Worm (Caenorhabditis elegans) whole organism, midembryonic: ENCODE results near the gene cul-6.
"Not testable (repeated sequence)": the region's sequence is repeated elsewhere in the genome, so short reads cannot be mapped to it uniquely, and the experiment has no call there.

Experiments used
- T22C8.4 ChIP-seq: fragments of 200-800 bp; sonication (Bioruptor generic); IDR thresholded peaks from 2 replicates; pipeline ENCODE4 v1.3.6; 2022; ENCODE audit warnings: missing genetic modification characterization, missing compliant biosample characterization
- cog-1 ChIP-seq: sonication (generic microtip); optimal IDR thresholded peaks from 2 replicates; lab custom pipeline; 2016; ENCODE audit warnings: missing genetic modification characterization, missing compliant biosample characterization
- flt-1 ChIP-seq: fragments of 200-800 bp; sonication (Bioruptor generic); IDR thresholded peaks from 2 replicates; pipeline ENCODE4 v1.3.6; 2022; ENCODE audit warnings: missing genetic modification characterization, missing compliant biosample characterization
- klf-2 ChIP-seq: fragments of 200-800 bp; sonication (Bioruptor generic); conservative IDR thresholded peaks from 2 replicates; pipeline ENCODE4 v1.3.6; 2022; ENCODE audit warnings: missing genetic modification reagents, missing genetic modification characterization, missing compliant biosample characterization
- med-1 ChIP-seq: sonication (generic microtip); optimal IDR thresholded peaks from 2 replicates; lab custom pipeline; 2017; ENCODE audit warnings: missing genetic modification characterization, mild to moderate bottlenecking, missing compliant biosample characterization, antibody characterized with exemption, missing genetic modification reagents; ENCODE audit not compliant: insufficient read depth
- ref-1 ChIP-seq: fragments of 200-800 bp; sonication (Bioruptor generic); conservative IDR thresholded peaks from 2 replicates; pipeline ENCODE4 v1.3.6; 2022; ENCODE audit warnings: missing genetic modification reagents, missing genetic modification characterization, missing compliant biosample characterization
- tab-1 ChIP-seq: fragments of 200-800 bp; sonication (Bioruptor generic); IDR thresholded peaks from 2 replicates; pipeline ENCODE4 v1.3.6; 2022; ENCODE audit warnings: missing genetic modification characterization, missing compliant biosample characterization
- ztf-23 ChIP-seq: fragments of 200-800 bp; sonication (Bioruptor generic); IDR thresholded peaks from 2 replicates; pipeline ENCODE4 v1.3.6; 2022; ENCODE audit warnings: missing genetic modification reagents, missing genetic modification characterization, missing compliant biosample characterization
- ztf-29 ChIP-seq: fragments of 200-800 bp; sonication (Bioruptor generic); IDR thresholded peaks from 2 replicates; pipeline ENCODE4 v1.3.6; 2022; ENCODE audit warnings: missing genetic modification reagents, missing genetic modification characterization, missing compliant biosample characterization

The cul-6 gene

ce11 chrIV:12590373-12590772, at the start of gene cul-6:
TSS of gene cul-6 (minus strand) at chrIV:12590451.
- no peak for TF ChIP-seq ztf-23 (GFP tag; lab: Robert Waterston, UW)
- TF ChIP-seq T22C8.4 (GFP tag; lab: Robert Waterston, UW): no peak
- no peak for TF ChIP-seq flt-1 (GFP tag; lab: Robert Waterston, UW)
- TF ChIP-seq ztf-29 (GFP tag; lab: Robert Waterston, UW): no peak
- TF ChIP-seq cog-1: no peak
- TF ChIP-seq med-1: no peak
- TF ChIP-seq tab-1 (GFP tag; lab: Robert Waterston, UW): no peak
- no peak for TF ChIP-seq klf-2 (GFP tag; lab: Robert Waterston, UW)
- TF ChIP-seq ref-1 (GFP tag; lab: Robert Waterston, UW): no peak

DNA sequence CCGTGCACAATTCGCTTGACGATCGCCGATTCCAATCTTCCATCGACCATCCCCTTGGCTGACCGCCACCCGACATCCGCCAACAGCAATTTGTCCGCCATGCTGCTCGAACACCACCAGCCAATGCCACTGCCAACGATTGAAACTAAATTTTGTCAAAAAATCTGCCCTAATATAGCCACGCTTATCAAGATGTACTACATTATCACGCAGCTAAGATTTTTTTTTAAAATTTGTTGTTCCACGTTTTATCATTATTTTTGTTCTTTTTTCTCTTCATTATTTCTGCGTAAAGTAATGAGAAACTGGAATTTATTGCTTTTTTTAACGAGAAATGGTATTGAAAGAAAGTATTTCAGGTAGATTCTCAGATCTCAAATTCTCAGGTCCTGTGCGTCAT, 49.1 kb upstream of the cul-6 start, which contains the start of gene C26H9A.3:
C26H9A.3 (minus strand) TSS at position 101 of the 400 bp plus-strand sequence.
- not testable (repeated sequence) for TF ChIP-seq tab-1, klf-2, flt-1 (GFP tag; lab: Robert Waterston, UW)

DNA sequence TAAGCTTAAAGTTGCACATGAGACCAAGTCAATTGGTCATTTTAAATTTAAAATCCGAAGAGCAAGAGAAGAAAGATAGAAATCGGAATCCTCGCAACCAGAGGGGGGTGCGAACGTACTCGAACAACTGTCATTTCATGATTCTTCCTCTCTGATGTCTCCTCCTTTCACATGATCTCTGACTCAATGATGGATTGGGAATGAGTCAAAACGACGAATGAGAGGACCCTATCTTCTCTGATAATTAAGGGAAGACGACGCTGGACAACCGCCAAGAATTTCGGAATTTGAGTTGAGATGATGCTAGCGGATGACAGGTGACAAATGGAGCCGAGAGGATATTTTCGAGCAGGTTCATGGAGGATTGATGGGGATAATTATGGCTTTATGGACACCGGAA, 47.1 kb upstream of the cul-6 start:
- TF ChIP-seq T22C8.4 (GFP tag; lab: Robert Waterston, UW) (no peak), tab-1 (GFP tag; lab: Robert Waterston, UW) (no peak), ref-1 (GFP tag; lab: Robert Waterston, UW) (no peak), med-1 (no peak), klf-2 (GFP tag; lab: Robert Waterston, UW) (no peak), flt-1 (GFP tag; lab: Robert Waterston, UW) (no peak), ztf-29 (GFP tag; lab: Robert Waterston, UW) (no peak), cog-1 (no peak), ztf-23 (GFP tag; lab: Robert Waterston, UW) (no peak)

- TF ChIP-seq cog-1: peak; percentile 45
- TF ChIP-seq ztf-23 (GFP tag; lab: Robert Waterston, UW): no peak
Measured at ce11 chrIV:12633825-12634224, 43.6 kb upstream of the cul-6 start.

DNA sequence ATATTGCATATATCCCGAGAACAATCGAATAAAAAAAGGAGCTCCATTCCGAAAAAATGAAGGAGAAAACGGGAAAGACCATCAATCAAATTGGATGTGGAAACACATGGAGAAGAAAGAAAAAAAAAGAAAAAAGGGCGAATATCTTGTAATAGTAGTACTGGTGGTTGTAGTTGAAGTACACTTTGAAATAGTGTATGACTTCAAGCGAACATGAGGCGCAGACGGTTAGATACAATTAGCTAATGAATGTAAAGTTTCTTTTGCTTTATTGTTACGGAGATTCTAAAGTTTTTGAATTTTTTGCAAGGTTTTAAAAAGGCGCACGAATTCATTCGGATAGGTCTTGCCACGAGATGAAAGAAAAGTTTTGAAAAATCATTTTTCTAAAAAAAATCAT, 42.2 kb upstream of the cul-6 start:
- TF ChIP-seq tab-1 (GFP tag; lab: Robert Waterston, UW) (no peak), klf-2 (GFP tag; lab: Robert Waterston, UW) (no peak), ztf-23 (GFP tag; lab: Robert Waterston, UW) (no peak), ztf-29 (GFP tag; lab: Robert Waterston, UW) (no peak), ref-1 (GFP tag; lab: Robert Waterston, UW) (no peak), T22C8.4 (GFP tag; lab: Robert Waterston, UW) (no peak), cog-1 (no peak), flt-1 (GFP tag; lab: Robert Waterston, UW) (no peak)

DNA sequence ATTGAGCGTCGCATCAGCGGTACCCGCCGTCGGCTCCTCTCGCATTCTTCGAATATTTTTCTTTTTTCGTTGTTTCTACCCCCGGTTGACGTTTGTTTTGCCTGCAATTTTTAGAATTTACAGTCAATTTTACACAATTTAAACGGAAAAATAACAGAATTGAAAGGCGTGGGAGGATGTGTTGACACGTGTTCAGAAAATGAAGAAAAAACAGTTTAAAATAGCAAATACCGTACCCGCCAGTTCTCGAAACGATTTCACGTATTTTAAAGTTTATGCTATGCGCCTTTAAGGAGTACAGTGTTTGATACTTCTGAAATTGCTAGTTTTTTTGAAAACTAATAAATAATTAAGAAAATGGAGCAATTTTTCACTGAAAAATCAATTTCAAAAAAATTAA, 40.7 kb upstream of the cul-6 start, which contains the start of gene ark-1:
ark-1 (minus strand) TSS at position 101 of the 400 bp plus-strand sequence.
- TF ChIP-seq ztf-23 (GFP tag; lab: Robert Waterston, UW): no peak
- TF ChIP-seq cog-1: no peak
- TF ChIP-seq ref-1 (GFP tag; lab: Robert Waterston, UW): no peak
- no peak for TF ChIP-seq klf-2 (GFP tag; lab: Robert Waterston, UW)
- no peak for TF ChIP-seq med-1
- no peak for TF ChIP-seq tab-1 (GFP tag; lab: Robert Waterston, UW)
- TF ChIP-seq T22C8.4 (GFP tag; lab: Robert Waterston, UW): no peak
- TF ChIP-seq ztf-29 (GFP tag; lab: Robert Waterston, UW): no peak
- TF ChIP-seq flt-1 (GFP tag; lab: Robert Waterston, UW): no peak

- TF ChIP-seq ztf-23 (GFP tag; lab: Robert Waterston, UW) (0 out of 2 replicates have a peak, but pooled peaks have one; percentile 26), ref-1 (GFP tag; lab: Robert Waterston, UW) (0 out of 2 replicates have a peak, but pooled peaks have one; percentile 12)
Measured at ce11 chrIV:12621483-12622078, 31.3 kb upstream of the cul-6 start.

ce11 chrIV:12620921-12621320, 30.7 kb upstream of the cul-6 start:
- TF ChIP-seq flt-1 (GFP tag; lab: Robert Waterston, UW) (no peak), ztf-23 (GFP tag; lab: Robert Waterston, UW) (no peak)

ce11 chrIV:12618877-12619276, 28.6 kb upstream of the cul-6 start:
- no peak for TF ChIP-seq klf-2 (GFP tag; lab: Robert Waterston, UW)

DNA sequence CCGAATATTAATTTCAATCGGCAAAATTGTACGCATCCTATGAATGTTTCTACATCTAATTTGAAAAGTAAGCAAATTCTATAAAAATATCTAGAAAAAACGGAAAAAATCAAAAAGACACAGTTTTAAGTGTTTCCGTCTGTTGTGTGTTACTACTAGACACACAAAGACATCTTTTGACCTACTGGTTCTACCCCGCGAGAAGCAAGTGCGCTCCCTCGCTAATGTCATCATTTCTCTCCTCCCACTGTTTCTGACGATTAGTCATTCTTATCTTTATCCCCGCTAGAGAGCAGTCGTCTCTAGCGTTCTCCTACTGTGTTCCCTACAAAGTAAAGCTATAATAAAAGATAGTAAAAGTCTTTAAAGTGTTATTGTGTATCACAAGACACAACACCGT, 27.7 kb upstream of the cul-6 start:
- TF ChIP-seq cog-1 (no peak), med-1 (no peak), ztf-23 (GFP tag; lab: Robert Waterston, UW) (no peak), flt-1 (GFP tag; lab: Robert Waterston, UW) (no peak), ztf-29 (GFP tag; lab: Robert Waterston, UW) (no peak), ref-1 (GFP tag; lab: Robert Waterston, UW) (no peak), T22C8.4 (GFP tag; lab: Robert Waterston, UW) (no peak), klf-2 (GFP tag; lab: Robert Waterston, UW) (no peak), tab-1 (GFP tag; lab: Robert Waterston, UW) (no peak)
